Fruit fly (Drosophila melanogaster): ENCODE measurements around the gene Ktl.

Ktl gene

dm6 chr3R:20905418-20905817, 8.3 kb upstream of the Ktl start, which contains the start of gene TotX:
TotX (minus strand) TSS chr3R:20905518.
- no peak for TF ChIP-seq btn (GFP tag; optimal IDR thresholded peaks at IDR 0.05)
- no peak for TF ChIP-seq CG12744 (GFP tag; optimal IDR thresholded peaks at IDR 0.05)
- no peak for TF ChIP-seq shn (GFP tag; optimal IDR thresholded peaks at IDR 0.05)
- no peak for TF ChIP-seq org-1 (GFP tag; optimal IDR thresholded peaks at IDR 0.05)
- TF ChIP-seq hbn (GFP tag; IDR thresholded peaks at IDR 0.05; ENCODE audit: partially characterized antibody): no peak
- no peak for TF ChIP-seq CG12659 (GFP tag; optimal IDR thresholded peaks at IDR 0.05)
- TF ChIP-seq CG15514 (GFP tag; optimal IDR thresholded peaks at IDR 0.05): no peak
- no peak for TF ChIP-seq Mad (GFP tag; optimal IDR thresholded peaks at IDR 0.05)
- TF ChIP-seq CG3838 (GFP tag; optimal IDR thresholded peaks at IDR 0.05): no peak
- TF ChIP-seq GATAe (GFP tag; conservative IDR thresholded peaks at IDR 0.05): no peak
- TF ChIP-seq sob (GFP tag; IDR thresholded peaks at IDR 0.05): no peak
- TF ChIP-seq lilli (GFP tag; optimal IDR thresholded peaks at IDR 0.05): no peak
- no peak for TF ChIP-seq C15 (GFP tag; IDR thresholded peaks at IDR 0.05)
- TF ChIP-seq CG10321 (GFP tag; IDR thresholded peaks at IDR 0.05): no peak
- no peak for TF ChIP-seq gcm (GFP tag; optimal IDR thresholded peaks at IDR 0.05)
- TF ChIP-seq gt (GFP tag; IDR thresholded peaks at IDR 0.05): no peak
- no peak for TF ChIP-seq sqz (GFP tag; optimal IDR thresholded peaks at IDR 0.05)
- no peak for TF ChIP-seq CG1647 (GFP tag; optimal IDR thresholded peaks at IDR 0.05)
- TF ChIP-seq Side (GFP tag; optimal IDR thresholded peaks at IDR 0.05): no peak

dm6 chr3R:20901656-20902055, 4.5 kb upstream of the Ktl start, which contains the start of gene Grik:
Grik (plus strand) TSS chr3R:20901956.
- no peak for TF ChIP-seq pros (GFP tag; optimal IDR thresholded peaks at IDR 0.05)
- no peak for TF ChIP-seq prd (optimal IDR thresholded peaks at IDR 0.05)
- no peak for TF ChIP-seq prd (GFP tag; IDR thresholded peaks at IDR 0.05)
- TF ChIP-seq CG7372 (GFP tag; IDR thresholded peaks at IDR 0.05): no peak
- TF ChIP-seq CG2120 (GFP tag; optimal IDR thresholded peaks at IDR 0.05): no peak
- TF ChIP-seq CG12299 (tag; optimal IDR thresholded peaks at IDR 0.05): no peak

dm6 chr3R:20891495-20891894, 5.6 kb downstream of the Ktl start:
- TF ChIP-seq CG6813 (GFP tag; optimal IDR thresholded peaks at IDR 0.05): no peak
- no peak; the same call in 2 of the 3 replicates for TF ChIP-seq vnd (GFP tag; IDR thresholded peaks at IDR 0.05; ENCODE audit: partially characterized antibody)
- TF ChIP-seq pnt (GFP tag; optimal IDR thresholded peaks at IDR 0.05): no peak
- TF ChIP-seq CG18476 (GFP tag; optimal IDR thresholded peaks at IDR 0.05): no peak
- TF ChIP-seq sob (GFP tag; IDR thresholded peaks at IDR 0.05): no peak
- TF ChIP-seq abd-A (tag; optimal IDR thresholded peaks at IDR 0.05): peak; percentile 12
- TF ChIP-seq CG10979 (tag; optimal IDR thresholded peaks at IDR 0.05): no peak
- no peak for TF ChIP-seq crp (GFP tag; optimal IDR thresholded peaks at IDR 0.05)
- TF ChIP-seq CG30020 (tag; optimal IDR thresholded peaks at IDR 0.05): no peak
- no peak for TF ChIP-seq Med (GFP tag)
- peak; percentile 80 for TF ChIP-seq CG42726 (GFP tag; IDR thresholded peaks at IDR 0.05; ENCODE audit: partially characterized antibody)
- no peak for TF ChIP-seq CG13775 (GFP tag; optimal IDR thresholded peaks at IDR 0.05)
- no peak for TF ChIP-seq cwo (GFP tag; optimal IDR thresholded peaks at IDR 0.05)
- peak; percentile 46; the same call in 2 of the 3 replicates for TF ChIP-seq CG14860 (GFP tag; IDR thresholded peaks at IDR 0.05; ENCODE audit: partially characterized antibody)
- no peak for TF ChIP-seq D19A (tag; optimal IDR thresholded peaks at IDR 0.05)
- no peak for TF ChIP-seq gro (GFP tag; optimal IDR thresholded peaks at IDR 0.05)
- no peak for TF ChIP-seq CG4360 (GFP tag; IDR thresholded peaks at IDR 0.05)
- TF ChIP-seq slou (GFP tag; optimal IDR thresholded peaks at IDR 0.05): no peak
- TF ChIP-seq Hand (GFP tag; optimal IDR thresholded peaks at IDR 0.05): no peak
- peak; percentile 6; the same call in 1 of the 3 replicates for TF ChIP-seq HLH4C (GFP tag; IDR thresholded peaks at IDR 0.05; ENCODE audit: partially characterized antibody)
- no peak for TF ChIP-seq Ptx1 (GFP tag; IDR thresholded peaks at IDR 0.05)
- TF ChIP-seq hkb (optimal IDR thresholded peaks at IDR 0.05): no peak
- no peak for TF ChIP-seq hkb (GFP tag; IDR thresholded peaks at IDR 0.05)
- peak; percentile 75 for TF ChIP-seq mld (GFP tag; IDR thresholded peaks at IDR 0.05; ENCODE audit: partially characterized antibody)
- no peak for TF ChIP-seq CG15073 (GFP tag; optimal IDR thresholded peaks at IDR 0.05)
- TF ChIP-seq HLHmδ (GFP tag; optimal IDR thresholded peaks at IDR 0.05): no peak
